Fruit fly (Drosophila melanogaster) whole organism, adult: ENCODE data around the gene Bcat.

Experiments
- CG11617 ChIP-seq: fragments of 200-800 bp; sonication (Bioruptor generic); optimal IDR thresholded peaks from 2 replicates; lab custom pipeline; 2017; ENCODE audit warnings: mild to moderate bottlenecking, missing biosample characterization, missing genetic modification reagents, missing genetic modification characterization
- CG12768 ChIP-seq: fragments of 200-800 bp; sonication (Bioruptor generic); optimal IDR thresholded peaks from 2 replicates; lab custom pipeline; 2017; ENCODE audit warnings: missing biosample characterization, missing genetic modification characterization, mild to moderate bottlenecking, moderate library complexity, missing genetic modification reagents
- CG14711 ChIP-seq: fragments of 200-800 bp; sonication (Bioruptor generic); optimal IDR thresholded peaks from 2 replicates; lab custom pipeline; 2018; ENCODE audit warnings: missing biosample characterization, mild to moderate bottlenecking, missing genetic modification characterization, moderate library complexity
- CG1620 ChIP-seq: fragments of 200-800 bp; sonication (Bioruptor generic); optimal IDR thresholded peaks from 2 replicates; lab custom pipeline; 2016; ENCODE audit warnings: missing biosample characterization, missing genetic modification characterization
- CG33017 ChIP-seq: fragments of 200-800 bp; sonication (Bioruptor generic); optimal IDR thresholded peaks from 2 replicates; lab custom pipeline; 2018; ENCODE audit warnings: missing biosample characterization, mild to moderate bottlenecking, missing genetic modification characterization, moderate library complexity
- CG5204 ChIP-seq: fragments of 200-800 bp; sonication (Bioruptor generic); optimal IDR thresholded peaks from 2 replicates; lab custom pipeline; 2016; ENCODE audit warnings: missing biosample characterization, missing genetic modification characterization
- CG7045 ChIP-seq: fragments of 200-800 bp; sonication (Bioruptor generic); optimal IDR thresholded peaks from 2 replicates; lab custom pipeline; 2017; ENCODE audit warnings: missing biosample characterization, mild to moderate bottlenecking, missing genetic modification characterization
- CG7101 ChIP-seq: fragments of 200-800 bp; sonication (Bioruptor generic); optimal IDR thresholded peaks from 2 replicates; lab custom pipeline; 2018; ENCODE audit warnings: missing biosample characterization, mild to moderate bottlenecking, missing genetic modification characterization, moderate library complexity
- Clk ChIP-seq: fragments of 200-800 bp; sonication (Bioruptor generic); optimal IDR thresholded peaks from 2 replicates; lab custom pipeline; 2017; ENCODE audit warnings: missing biosample characterization, missing genetic modification characterization
- Crg-1 ChIP-seq: fragments of 200-800 bp; sonication (Bioruptor generic); optimal IDR thresholded peaks from 2 replicates; lab custom pipeline; 2016; ENCODE audit warnings: missing biosample characterization, missing genetic modification characterization
- Hr96 ChIP-seq: fragments of 200-800 bp; sonication (Bioruptor generic); optimal IDR thresholded peaks from 2 replicates; lab custom pipeline; 2016; ENCODE audit warnings: missing biosample characterization, missing genetic modification characterization
- Mnt ChIP-seq: fragments of 200-800 bp; sonication (Bioruptor generic); optimal IDR thresholded peaks from 2 replicates; lab custom pipeline; 2016; ENCODE audit warnings: missing biosample characterization, mild to moderate bottlenecking, missing genetic modification characterization
- bab1 ChIP-seq: fragments of 200-800 bp; sonication (Bioruptor generic); optimal IDR thresholded peaks from 3 replicates; lab custom pipeline; 2019; ENCODE audit warnings: missing biosample characterization, mild to moderate bottlenecking, missing genetic modification characterization, moderate library complexity
- cic ChIP-seq: fragments of 200-800 bp; sonication (Bioruptor generic); optimal IDR thresholded peaks from 2 replicates; lab custom pipeline; 2017; ENCODE audit warnings: missing biosample characterization, mild to moderate bottlenecking, missing genetic modification characterization, moderate library complexity
- cnc ChIP-seq, 2 experiments: fragments of >200 bp; optimal IDR thresholded peaks; 2 replicates each; lab custom pipeline; 2017
- kay ChIP-seq: fragments of 200-800 bp; sonication (Bioruptor generic); peaks from one replicate; lab custom pipeline; 2016; ENCODE audit warnings: missing biosample characterization, missing genetic modification characterization, borderline replicate concordance
- ovo ChIP-seq: fragments of 200-800 bp; sonication (Bioruptor generic); optimal IDR thresholded peaks from 2 replicates; lab custom pipeline; 2016; ENCODE audit warnings: missing biosample characterization, missing genetic modification characterization
- pad ChIP-seq: fragments of 200-800 bp; sonication (Bioruptor generic); optimal IDR thresholded peaks from 3 replicates; lab custom pipeline; 2017; ENCODE audit warnings: missing biosample characterization, missing genetic modification characterization, mild to moderate bottlenecking, moderate library complexity, missing genetic modification reagents
- tj ChIP-seq: fragments of 200-800 bp; sonication (Bioruptor generic); optimal IDR thresholded peaks from 3 replicates; lab custom pipeline; 2017; ENCODE audit warnings: missing biosample characterization, mild to moderate bottlenecking, missing genetic modification characterization, moderate library complexity
- toe ChIP-seq: fragments of 200-800 bp; sonication (Bioruptor generic); optimal IDR thresholded peaks from 2 replicates; lab custom pipeline; 2016; ENCODE audit warnings: missing biosample characterization, missing genetic modification characterization

Gene Bcat

DNA sequence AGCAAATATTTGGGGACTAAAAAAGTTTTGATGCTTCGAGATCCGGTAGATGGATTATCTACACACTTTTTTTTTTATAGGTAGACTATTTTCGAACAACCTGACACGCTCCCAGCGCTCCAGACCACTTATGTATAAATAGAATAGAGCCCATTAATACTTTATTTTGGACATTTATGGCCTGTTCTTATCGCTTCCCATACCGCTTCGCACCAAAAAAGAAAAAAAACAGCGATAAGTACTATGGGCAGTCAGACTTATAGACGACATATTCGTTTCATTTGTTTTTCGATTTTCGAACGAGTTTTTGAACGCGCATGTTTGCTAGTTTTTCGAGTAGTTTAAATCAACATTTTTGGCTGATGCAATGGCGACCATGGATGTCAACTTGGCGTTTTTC lies 911 bp downstream of the Bcat start:
- TF ChIP-seq ovo (GFP tag; lab: Kevin White, UChicago) (no peak), CG7045 (GFP tag; lab: Kevin White, UChicago) (no peak), kay (no peak), Hr96 (GFP tag; lab: Kevin White, UChicago) (no peak), pad (no peak), CG11617 (GFP tag; lab: Kevin White, UChicago) (no peak), Crg-1 (GFP tag; lab: Kevin White, UChicago) (no peak), cic (GFP tag; lab: Kevin White, UChicago) (no peak), CG14711 (no peak), toe (GFP tag; lab: Kevin White, UChicago) (no peak), CG33017 (tag; lab: Kevin White, UChicago) (no peak), CG1620 (no peak), CG5204 (GFP tag; lab: Kevin White, UChicago) (no peak), tj (GFP tag; lab: Kevin White, UChicago) (no peak), cnc (optimal IDR thresholded peaks at IDR 0.05; lab: Kevin White, UChicago) (no peak), CG12768 (GFP tag; lab: Kevin White, UChicago) (no peak), Clk (GFP tag; lab: Kevin White, UChicago) (no peak), bab1 (GFP tag; lab: Kevin White, UChicago) (no peak)

DNA sequence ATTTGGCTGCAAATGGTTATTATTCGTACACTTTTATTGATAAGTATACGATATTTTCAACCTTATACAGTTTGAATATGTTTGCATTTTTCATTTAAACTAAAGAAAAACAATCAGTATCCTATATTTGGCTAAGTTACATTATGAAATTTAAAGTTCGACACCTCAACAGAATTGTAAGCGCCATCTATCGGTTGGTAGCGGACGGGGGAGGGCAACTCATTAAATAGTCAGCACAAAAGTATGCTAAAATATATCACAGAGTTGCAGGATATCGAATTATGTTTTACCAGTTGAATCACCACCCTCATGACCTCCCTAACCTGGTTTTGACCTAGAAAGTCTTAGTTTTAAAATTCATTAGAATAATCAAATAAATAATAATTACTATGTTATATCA lies 4.5 kb downstream of the Bcat start:
- TF ChIP-seq CG14711: no peak
- no peak for TF ChIP-seq CG1620
- TF ChIP-seq Hr96 (GFP tag; lab: Kevin White, UChicago): peak; percentile 2
- TF ChIP-seq bab1 (GFP tag; lab: Kevin White, UChicago): peak; percentile 63
- no peak for TF ChIP-seq CG5204 (GFP tag; lab: Kevin White, UChicago)

DNA sequence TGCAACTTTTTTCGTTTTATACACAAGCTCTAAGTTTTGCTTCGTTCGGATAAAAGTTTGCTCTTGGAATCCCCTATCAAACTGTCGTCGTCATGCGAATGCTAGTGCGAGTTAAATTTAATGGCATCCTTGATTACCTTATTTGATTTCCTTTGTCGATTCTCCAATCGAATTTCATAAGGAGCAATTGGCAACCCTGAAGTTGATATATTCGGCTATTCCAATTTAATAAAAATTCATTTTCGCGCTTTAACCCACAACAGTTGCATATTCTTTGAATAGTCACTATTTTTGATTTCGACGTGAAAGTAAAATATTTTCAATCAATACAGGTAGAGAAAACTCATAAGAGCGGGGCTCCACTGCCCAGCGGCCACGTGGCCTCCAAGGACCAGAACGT lies 6.1 kb downstream of the Bcat start, which contains the start of gene CG12725:
TSS of gene CG12725 (minus strand) at position 101 of the 400 bp plus-strand sequence.
- no peak for TF ChIP-seq CG12768 (GFP tag; lab: Kevin White, UChicago)
- TF ChIP-seq Mnt (GFP tag; lab: Kevin White, UChicago): no peak
- no peak for TF ChIP-seq Clk (GFP tag; lab: Kevin White, UChicago)
- TF ChIP-seq tj (GFP tag; lab: Kevin White, UChicago): no peak
- no peak for TF ChIP-seq CG5204 (GFP tag; lab: Kevin White, UChicago)
- no peak for TF ChIP-seq CG14711
- no peak for TF ChIP-seq bab1 (GFP tag; lab: Kevin White, UChicago)
- no peak for TF ChIP-seq Crg-1 (GFP tag; lab: Kevin White, UChicago)
- TF ChIP-seq pad: no peak
- no peak for TF ChIP-seq Hr96 (GFP tag; lab: Kevin White, UChicago)
- no peak for TF ChIP-seq CG7045 (GFP tag; lab: Kevin White, UChicago)
- no peak for TF ChIP-seq kay
- no peak for TF ChIP-seq ovo (GFP tag; lab: Kevin White, UChicago)
- TF ChIP-seq cnc (optimal IDR thresholded peaks at IDR 0.05; lab: Kevin White, UChicago): no peak
- TF ChIP-seq CG1620: no peak
- no peak for TF ChIP-seq toe (GFP tag; lab: Kevin White, UChicago)
- no peak for TF ChIP-seq CG33017 (tag; lab: Kevin White, UChicago)
- TF ChIP-seq cic (GFP tag; lab: Kevin White, UChicago): no peak

DNA sequence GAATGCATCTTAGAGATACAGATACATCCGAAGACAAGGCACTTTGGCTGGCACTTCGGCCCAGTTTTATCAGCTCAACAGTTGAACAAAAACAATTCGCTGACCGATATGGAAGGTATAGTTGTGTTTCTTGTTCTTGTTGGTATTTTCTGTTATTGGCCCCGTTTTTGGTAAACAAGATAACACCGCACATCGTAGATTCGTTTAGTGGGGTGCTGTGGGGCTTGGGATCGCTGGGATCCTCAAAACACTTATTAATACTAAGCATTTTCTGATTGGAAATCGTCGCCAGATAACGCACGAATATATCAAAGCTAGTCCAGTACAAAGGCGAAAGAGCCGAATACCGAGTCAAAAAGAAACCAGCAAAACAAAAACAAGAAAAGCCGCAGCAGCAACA lies 6.9 kb downstream of the Bcat start:
- no peak for TF ChIP-seq CG1620
- peak; percentile 11 for TF ChIP-seq CG14711
- TF ChIP-seq CG12768 (GFP tag; lab: Kevin White, UChicago): peak; percentile 43
- peak; percentile 15 for TF ChIP-seq Mnt (GFP tag; lab: Kevin White, UChicago)
- TF ChIP-seq tj (GFP tag; lab: Kevin White, UChicago): no peak
- TF ChIP-seq cic (GFP tag; lab: Kevin White, UChicago): peak; percentile 68

DNA sequence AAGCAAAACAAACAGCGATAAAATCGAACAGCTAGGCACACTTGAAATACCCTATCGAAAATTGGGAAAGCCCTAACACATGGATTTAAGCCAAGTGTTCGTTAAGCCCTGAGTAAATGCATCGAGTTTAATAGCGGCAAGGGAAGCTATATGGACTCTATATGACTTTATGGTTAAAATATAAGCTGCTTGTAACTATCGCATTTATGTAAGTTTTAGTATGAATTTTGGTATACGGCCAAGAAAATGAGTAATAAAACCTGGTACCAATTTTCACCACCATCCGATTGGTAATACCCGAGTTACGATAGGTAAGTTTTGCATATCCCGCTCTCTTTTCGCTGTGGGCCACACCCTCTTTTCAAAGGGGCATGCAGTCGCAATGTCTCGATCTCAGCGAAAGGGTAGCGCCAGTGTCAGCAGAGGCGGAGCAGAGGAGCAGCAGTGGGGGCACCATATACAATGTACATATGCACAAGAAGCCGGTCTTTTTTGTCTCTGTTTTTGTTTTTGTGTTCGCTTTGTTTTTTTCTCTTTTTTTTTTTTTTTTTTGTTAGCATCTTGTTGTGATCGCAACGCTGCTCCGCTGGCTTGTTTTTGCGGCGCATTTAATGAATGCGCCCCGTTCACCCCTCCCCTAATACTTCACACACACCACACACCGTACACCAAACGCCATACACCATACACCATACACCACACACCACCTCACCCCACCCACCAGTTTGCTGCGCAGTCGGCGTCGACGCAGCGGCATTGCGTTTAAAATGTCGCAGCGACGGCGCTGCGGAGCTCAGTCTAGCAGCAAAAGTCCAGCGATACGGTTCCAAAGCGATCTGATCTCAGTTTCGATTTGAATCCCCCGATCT lies 7.5 kb downstream of the Bcat start, which contains the start of gene GstT4:
TSS of gene GstT4 (plus strand) at position 788 of the 869 bp plus-strand sequence.
- peak; percentile 70 for TF ChIP-seq Mnt (GFP tag; lab: Kevin White, UChicago)
- peak; percentile 20 for TF ChIP-seq Clk (GFP tag; lab: Kevin White, UChicago)
- peak; percentile 24 for TF ChIP-seq bab1 (GFP tag; lab: Kevin White, UChicago)
- peak; percentile 67 for TF ChIP-seq ovo (GFP tag; lab: Kevin White, UChicago)
- TF ChIP-seq cic (GFP tag; lab: Kevin White, UChicago): peak; percentile 90
- TF ChIP-seq Hr96 (GFP tag; lab: Kevin White, UChicago): peak; percentile 85
- peak; percentile 43 for TF ChIP-seq CG11617 (GFP tag; lab: Kevin White, UChicago)
- TF ChIP-seq pad: no peak
- TF ChIP-seq CG33017 (tag; lab: Kevin White, UChicago): peak; percentile 24
- TF ChIP-seq CG7101 (tag; lab: Kevin White, UChicago): peak; percentile 40
- peak; percentile 36 for TF ChIP-seq tj (GFP tag; lab: Kevin White, UChicago)
- TF ChIP-seq CG12768 (GFP tag; lab: Kevin White, UChicago): peak; percentile 68
- TF ChIP-seq toe (GFP tag; lab: Kevin White, UChicago): peak; percentile 37
- TF ChIP-seq CG14711: peak; percentile 51
- TF ChIP-seq Crg-1 (GFP tag; lab: Kevin White, UChicago): peak; percentile 26
- TF ChIP-seq kay: no peak
- no peak for TF ChIP-seq cnc (optimal IDR thresholded peaks at IDR 0.05; lab: Kevin White, UChicago)
- peak; percentile 40 for TF ChIP-seq CG1620
- TF ChIP-seq CG7045 (GFP tag; lab: Kevin White, UChicago): peak; percentile 7
- peak; percentile 47 for TF ChIP-seq CG5204 (GFP tag; lab: Kevin White, UChicago)
